Worm (Caenorhabditis elegans): ENCODE results near the gene B0554.2.

DNA sequence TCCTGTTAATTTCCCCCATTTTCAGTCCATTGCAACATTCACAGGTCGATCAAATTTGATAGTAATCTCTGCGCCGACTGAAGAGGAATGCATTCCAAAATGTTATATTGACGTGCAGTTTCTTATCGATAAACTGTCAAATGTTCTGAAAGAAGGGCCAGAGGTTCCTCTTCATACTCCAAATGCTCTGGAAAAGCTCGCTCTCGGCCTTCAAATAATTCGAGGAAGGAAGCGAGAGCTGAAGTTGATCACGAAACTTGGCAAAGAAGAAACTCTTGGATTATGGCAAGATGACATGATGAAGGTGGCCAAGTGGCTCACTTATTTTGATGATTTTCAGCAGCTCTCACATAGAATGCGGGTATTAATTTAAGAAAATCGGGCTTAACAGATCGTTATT, 45.0 kb downstream of the B0554.2 start:
- TF ChIP-seq cog-1 (tag; optimal IDR thresholded peaks at IDR 0.05) (no peak), flt-1 (GFP tag; IDR thresholded peaks at IDR 0.05) (no peak)

All from whole organism, midembryonic.